Worm (Caenorhabditis elegans): Measurements from ENCODE around the gene K02D10.1.

K02D10.1 gene

DNA sequence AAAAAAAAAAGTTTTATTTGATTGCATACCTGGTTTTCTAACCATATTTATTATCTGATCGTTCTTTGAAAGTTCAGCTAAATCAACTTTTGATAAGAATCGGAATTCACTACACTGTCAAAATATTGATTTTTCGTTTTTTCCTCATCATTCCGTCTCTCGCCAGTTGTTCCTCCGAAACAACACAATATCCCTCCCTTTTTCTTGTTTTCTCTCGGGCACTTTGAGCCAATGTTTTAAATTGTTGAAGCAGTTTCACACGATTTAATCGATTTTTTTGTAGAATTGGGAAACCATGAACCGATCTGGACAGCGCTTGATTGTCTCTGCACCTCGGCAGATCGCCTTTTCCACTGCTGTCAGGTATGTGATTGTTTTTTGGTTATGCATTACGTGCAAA is at the start of gene K02D10.1:
Gene K02D10.1 (plus strand): TSS at position 284 of the 400 bp plus-strand sequence.
- TF ChIP-seq athp-1 (tag; optimal IDR thresholded peaks at IDR 0.05) (no peak), B0019.2 (GFP tag; conservative IDR thresholded peaks at IDR 0.05) (no peak), ama-1 (optimal IDR thresholded peaks at IDR 0.05) (peak; percentile 56), ama-1 (GFP tag; optimal IDR thresholded peaks at IDR 0.05) (no peak), nfyb-1 (GFP tag; IDR thresholded peaks at IDR 0.05) (no peak)

DNA sequence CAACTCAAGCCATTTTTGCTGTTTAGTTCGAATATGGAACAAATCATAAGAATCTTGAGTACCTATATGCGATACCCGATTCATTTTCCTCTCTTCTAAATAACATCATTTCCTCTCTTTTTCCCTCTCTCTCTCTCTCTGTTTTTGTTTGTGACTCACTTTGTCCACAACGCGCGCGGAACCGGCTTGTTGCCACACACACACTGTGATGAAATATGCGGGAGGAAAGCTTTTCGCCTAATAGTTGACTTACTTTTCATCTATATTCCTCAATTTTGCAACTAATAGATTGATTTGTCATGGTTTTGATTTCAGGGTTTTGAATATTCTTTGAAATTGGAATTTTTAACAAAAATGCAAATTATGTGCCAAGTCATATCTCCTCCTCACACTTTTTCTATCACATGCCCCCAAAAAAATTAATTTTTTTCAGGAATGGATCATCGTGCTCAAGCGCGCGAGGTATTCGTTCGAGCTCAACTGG is 49.5 kb upstream of the K02D10.1 start, which contains the start of gene hipr-1:
Gene hipr-1 (plus strand): TSS at position 434 of the 484 bp plus-strand sequence.
- no peak for TF ChIP-seq hlh-12 (tag; optimal IDR thresholded peaks at IDR 0.05)
- TF ChIP-seq rcor-1 (GFP tag; IDR thresholded peaks at IDR 0.05): no peak
- TF ChIP-seq bed-2 (GFP tag; IDR thresholded peaks at IDR 0.05): no peak
- TF ChIP-seq unc-130 (GFP tag; optimal IDR thresholded peaks at IDR 0.05): no peak
- TF ChIP-seq K12H6.12 (tag; optimal IDR thresholded peaks at IDR 0.05): no peak
- TF ChIP-seq chd-7 (tag; optimal IDR thresholded peaks at IDR 0.05): no peak
- no peak for TF ChIP-seq unc-62 (GFP tag; optimal IDR thresholded peaks at IDR 0.05)
- no peak for TF ChIP-seq B0035.1 (tag; optimal IDR thresholded peaks at IDR 0.05)
- TF ChIP-seq mcd-1 (GFP tag; IDR thresholded peaks at IDR 0.05): no peak

DNA sequence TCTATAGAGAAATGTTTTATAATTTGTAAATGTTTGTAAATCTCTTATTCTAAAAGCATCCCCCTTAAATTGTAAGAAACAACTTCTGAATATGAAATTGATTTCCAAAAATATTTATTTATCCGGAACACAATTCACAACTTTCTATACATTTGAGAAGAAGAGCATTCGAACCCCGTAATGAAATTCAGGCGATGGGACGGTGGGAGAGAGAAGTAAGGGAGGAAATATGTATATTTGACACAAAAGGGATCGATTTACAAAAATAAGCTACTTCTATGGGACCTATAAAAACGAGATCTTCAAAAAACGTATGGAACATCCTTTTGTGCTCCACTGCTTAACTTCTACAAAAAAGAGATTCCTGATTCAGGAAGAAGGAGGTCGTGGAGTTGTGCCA is 44.1 kb upstream of the K02D10.1 start:
- TF ChIP-seq mcd-1 (GFP tag; IDR thresholded peaks at IDR 0.05): no peak
- no peak for TF ChIP-seq let-607 (tag; optimal IDR thresholded peaks at IDR 0.05)
- TF ChIP-seq C06A6.2 (GFP tag; conservative IDR thresholded peaks at IDR 0.05): no peak
- no peak for TF ChIP-seq aptf-2 (GFP tag; conservative IDR thresholded peaks at IDR 0.05)
- no peak for TF ChIP-seq lin-40 (tag; optimal IDR thresholded peaks at IDR 0.05)
- TF ChIP-seq repo-1 (tag; optimal IDR thresholded peaks at IDR 0.05): no peak
- TF ChIP-seq sea-2 (GFP tag; IDR thresholded peaks at IDR 0.05): no peak
- TF ChIP-seq fkh-3 (tag; optimal IDR thresholded peaks at IDR 0.05): no peak
- TF ChIP-seq C17E4.6 (GFP tag; IDR thresholded peaks at IDR 0.05): no peak
- no peak for TF ChIP-seq lsy-27 (tag; optimal IDR thresholded peaks at IDR 0.05; ENCODE audit: borderline replicate concordance, insufficient read depth)
- TF ChIP-seq madf-8 (GFP tag; conservative IDR thresholded peaks at IDR 0.05): no peak
- TF ChIP-seq madf-3 (GFP tag; IDR thresholded peaks at IDR 0.05): no peak
- TF ChIP-seq ztf-25 (GFP tag; IDR thresholded peaks at IDR 0.05): no peak
- no peak for TF ChIP-seq attf-6 (GFP tag; IDR thresholded peaks at IDR 0.05)
- TF ChIP-seq snpc-1.3 (tag; optimal IDR thresholded peaks at IDR 0.05; ENCODE audit: insufficient read depth): no peak
- no peak for TF ChIP-seq hlh-12 (tag; optimal IDR thresholded peaks at IDR 0.05)
- TF ChIP-seq attf-3 (GFP tag; conservative IDR thresholded peaks at IDR 0.05): no peak
- TF ChIP-seq him-1 (tag; optimal IDR thresholded peaks at IDR 0.05): peak; percentile 98
- TF ChIP-seq cebp-1 (GFP tag; IDR thresholded peaks at IDR 0.05): no peak
- no peak for TF ChIP-seq cebp-1 (tag; optimal IDR thresholded peaks at IDR 0.05)
- TF ChIP-seq egl-44 (GFP tag; IDR thresholded peaks at IDR 0.05): no peak
- TF ChIP-seq ekl-4 (GFP tag; IDR thresholded peaks at IDR 0.05): no peak
- TF ChIP-seq ztf-3 (GFP tag; optimal IDR thresholded peaks at IDR 0.05): no peak
- no peak for TF ChIP-seq lag-1 (GFP tag; IDR thresholded peaks at IDR 0.05)
- TF ChIP-seq hlh-26 (GFP tag; conservative IDR thresholded peaks at IDR 0.05): no peak
- no peak for TF ChIP-seq snpc-4 (GFP tag; optimal IDR thresholded peaks at IDR 0.05)
- peak in 1 of 4 experiments; percentile 14 for TF ChIP-seq snpc-4 (tag; optimal IDR thresholded peaks at IDR 0.05)
- TF ChIP-seq snpc-3.4 (tag; optimal IDR thresholded peaks at IDR 0.05): peak; percentile 20
- TF ChIP-seq akir-1 (GFP tag; optimal IDR thresholded peaks at IDR 0.05): no peak
- 0 out of 2 replicates have a peak, but pooled peaks have one; percentile 31 for TF ChIP-seq hsf-1 (GFP tag; IDR thresholded peaks at IDR 0.05)
- TF ChIP-seq F39B2.1 (GFP tag; IDR thresholded peaks at IDR 0.05): no peak

All from whole organism, young adult.